Worm (Caenorhabditis elegans) whole organism, young adult: Measurements from ENCODE around the gene eelo-2.

Experiments used
- B0035.1 ChIP-seq: sonication (generic microtip); optimal IDR thresholded peaks from 2 replicates; lab custom pipeline; 2016; ENCODE audit warnings: missing genetic modification characterization, mild to moderate bottlenecking, missing compliant biosample characterization, missing genotype, missing genetic modification reagents
- D2030.7 ChIP-seq: fragments of 200-800 bp; sonication (Bioruptor generic); IDR thresholded peaks from 2 replicates; pipeline ENCODE4 v1.3.6; 2022; ENCODE audit warnings: missing genetic modification reagents, missing genetic modification characterization, missing compliant biosample characterization
- F52B5.7 ChIP-seq: sonication (generic microtip); optimal IDR thresholded peaks from 2 replicates; lab custom pipeline; 2016; ENCODE audit warnings: mild to moderate bottlenecking, missing genetic modification characterization, missing compliant biosample characterization
- F57C9.4 ChIP-seq: sonication (generic microtip); optimal IDR thresholded peaks from 2 replicates; lab custom pipeline; 2017; ENCODE audit warnings: mild to moderate bottlenecking, missing genetic modification characterization, missing compliant biosample characterization
- K11D2.4 ChIP-seq: fragments of 200-800 bp; sonication (Bioruptor generic); IDR thresholded peaks from 2 replicates; pipeline ENCODE4 v1.3.6; 2022; ENCODE audit warnings: missing genetic modification reagents, missing genetic modification characterization, missing compliant biosample characterization
- T26A5.8 ChIP-seq: sonication (generic microtip); optimal IDR thresholded peaks from 2 replicates; lab custom pipeline; 2016; ENCODE audit warnings: missing genetic modification characterization, missing compliant biosample characterization
- Y53G8AR.9 ChIP-seq: fragments of 200-800 bp; sonication (Bioruptor generic); conservative IDR thresholded peaks from 2 replicates; pipeline ENCODE4 v1.3.6; 2022; ENCODE audit warnings: missing genetic modification reagents, missing genetic modification characterization, missing compliant biosample characterization
- Y67H2A.10 ChIP-seq: fragments of 200-800 bp; sonication (Bioruptor generic); conservative IDR thresholded peaks from 2 replicates; pipeline ENCODE4 v1.3.6; 2022; ENCODE audit warnings: missing genetic modification reagents, missing genetic modification characterization, missing compliant biosample characterization
- Y95B8A.8 ChIP-seq: fragments of 200-800 bp; sonication (Bioruptor generic); IDR thresholded peaks from 2 replicates; pipeline ENCODE4 v1.3.6; 2022; ENCODE audit warnings: missing genetic modification reagents, missing genetic modification characterization, missing compliant biosample characterization
- akir-1 ChIP-seq: fragments of 200-800 bp; sonication (Bioruptor generic); optimal IDR thresholded peaks from 2 replicates; lab custom pipeline; 2018; ENCODE audit warnings: mild to moderate bottlenecking, missing genetic modification characterization, moderate library complexity, missing compliant biosample characterization
- aptf-3 ChIP-seq: fragments of 200-800 bp; sonication (Bioruptor generic); IDR thresholded peaks from 2 replicates; pipeline ENCODE4 v1.3.6; 2022; ENCODE audit warnings: missing genetic modification characterization, missing compliant biosample characterization
- atf-7 ChIP-seq: sonication (generic microtip); optimal IDR thresholded peaks from 2 replicates; lab custom pipeline; 2017; ENCODE audit warnings: mild to moderate bottlenecking, missing genetic modification characterization, missing compliant biosample characterization
- athp-1 ChIP-seq: sonication (generic microtip); optimal IDR thresholded peaks from 2 replicates; lab custom pipeline; 2017; ENCODE audit warnings: mild to moderate bottlenecking, missing genetic modification characterization, missing compliant biosample characterization
- attf-3 ChIP-seq: fragments of 200-800 bp; sonication (Bioruptor generic); conservative IDR thresholded peaks from 2 replicates; pipeline ENCODE4 v1.3.6; 2022; ENCODE audit warnings: missing genetic modification reagents, missing genetic modification characterization, missing compliant biosample characterization
- attf-5 ChIP-seq: fragments of 200-800 bp; sonication (Bioruptor generic); optimal IDR thresholded peaks from 2 replicates; lab custom pipeline; 2018; ENCODE audit warnings: mild to moderate bottlenecking, missing genetic modification characterization, missing compliant biosample characterization
- bed-2 ChIP-seq: fragments of 200-800 bp; sonication (Bioruptor generic); IDR thresholded peaks from 2 replicates; pipeline ENCODE4 v1.3.6; 2022; ENCODE audit warnings: missing genetic modification reagents, missing genetic modification characterization, missing compliant biosample characterization
- cebp-1 ChIP-seq, 2 experiments: fragments of 200-800 bp in 1 of 2; sonication (Bioruptor generic) in 1 of 2; sonication (generic microtip) in 1 of 2; IDR thresholded peaks in 1 of 2; optimal IDR thresholded peaks in 1 of 2; 2 replicates each; pipeline versions ENCODE4 v1.3.6 to Lab custom; 2017 to 2022; ENCODE audit warnings: missing compliant biosample characterization in 2 of 2, missing genetic modification characterization in 2 of 2, mild to moderate bottlenecking in 1 of 2, missing genetic modification reagents in 1 of 2, moderate library complexity in 1 of 2
- ceh-27 ChIP-seq: fragments of 200-800 bp; sonication (Bioruptor generic); optimal IDR thresholded peaks from 2 replicates; lab custom pipeline; 2018; ENCODE audit warnings: mild to moderate bottlenecking, missing genetic modification characterization, moderate library complexity, missing compliant biosample characterization
- ceh-58 ChIP-seq: fragments of 200-800 bp; sonication (Bioruptor generic); IDR thresholded peaks from 2 replicates; pipeline ENCODE4 v1.3.6; 2022; ENCODE audit warnings: missing genetic modification characterization, missing compliant biosample characterization
- ceh-91 ChIP-seq: fragments of 200-800 bp; sonication (Bioruptor generic); IDR thresholded peaks from 2 replicates; pipeline ENCODE4 v1.3.6; 2022; ENCODE audit warnings: missing genetic modification reagents, missing genetic modification characterization, missing compliant biosample characterization
- efl-1 ChIP-seq: fragments of 150-350 bp; optimal IDR thresholded peaks from 2 replicates; lab custom pipeline; 2014; ENCODE audit warnings: missing biosample characterization, missing genetic modification reagents, missing genetic modification characterization
- egl-44 ChIP-seq: fragments of 200-800 bp; sonication (Bioruptor generic); IDR thresholded peaks from 2 replicates; pipeline ENCODE4 v1.3.6; 2022; ENCODE audit warnings: missing genetic modification reagents, missing genetic modification characterization, missing compliant biosample characterization
- ekl-4 ChIP-seq: fragments of 200-800 bp; sonication (Bioruptor generic); IDR thresholded peaks from 2 replicates; pipeline ENCODE4 v1.3.6; 2022; ENCODE audit warnings: missing genetic modification reagents, missing genetic modification characterization, missing compliant biosample characterization
- ets-4 ChIP-seq: fragments of 200-800 bp; sonication (Bioruptor generic); optimal IDR thresholded peaks from 2 replicates; lab custom pipeline; 2018; ENCODE audit warnings: mild to moderate bottlenecking, missing genetic modification characterization, missing compliant biosample characterization
- gei-17 ChIP-seq: fragments of 200-800 bp; sonication (Bioruptor generic); optimal IDR thresholded peaks from 2 replicates; lab custom pipeline; 2018; ENCODE audit warnings: mild to moderate bottlenecking, missing genetic modification characterization, missing compliant biosample characterization
- hlh-12 ChIP-seq: sonication (generic microtip); optimal IDR thresholded peaks from 2 replicates; lab custom pipeline; 2016; ENCODE audit warnings: missing genetic modification characterization, missing compliant biosample characterization
- hmg-1.2 ChIP-seq: fragments of 200-800 bp; sonication (Bioruptor generic); IDR thresholded peaks from 2 replicates; pipeline ENCODE4 v1.3.6; 2022; ENCODE audit warnings: missing genetic modification reagents, missing genetic modification characterization, missing compliant biosample characterization
- lag-1 ChIP-seq: fragments of 200-800 bp; sonication (Bioruptor generic); IDR thresholded peaks from 2 replicates; pipeline ENCODE4 v1.3.6; 2022; ENCODE audit warnings: missing genetic modification reagents, missing genetic modification characterization, missing compliant biosample characterization
- lin-26 ChIP-seq: fragments of 200-800 bp; sonication (Bioruptor generic); IDR thresholded peaks from 2 replicates; pipeline ENCODE4 v1.3.6; 2022; ENCODE audit warnings: missing genetic modification reagents, missing genetic modification characterization, missing compliant biosample characterization
- madf-10 ChIP-seq: sonication (generic microtip); optimal IDR thresholded peaks from 2 replicates; lab custom pipeline; 2016; ENCODE audit warnings: mild to moderate bottlenecking, missing genetic modification characterization, missing compliant biosample characterization
- madf-3 ChIP-seq: fragments of 200-800 bp; sonication (Bioruptor generic); IDR thresholded peaks from 2 replicates; pipeline ENCODE4 v1.3.6; 2022; ENCODE audit warnings: missing genetic modification reagents, missing genetic modification characterization, missing compliant biosample characterization
- madf-6 ChIP-seq: fragments of 200-800 bp; sonication (Bioruptor generic); IDR thresholded peaks from 2 replicates; pipeline ENCODE4 v1.3.6; 2022; ENCODE audit warnings: missing genetic modification reagents, missing genetic modification characterization, missing compliant biosample characterization
- madf-8 ChIP-seq: fragments of 200-800 bp; sonication (Bioruptor generic); conservative IDR thresholded peaks from 2 replicates; pipeline ENCODE4 v1.3.6; 2022; ENCODE audit warnings: missing genetic modification reagents, missing genetic modification characterization, missing compliant biosample characterization
- nfya-1 ChIP-seq: sonication (generic microtip); optimal IDR thresholded peaks from 2 replicates; lab custom pipeline; 2017; ENCODE audit warnings: antibody characterized with exemption, missing compliant biosample characterization, missing genetic modification characterization, borderline replicate concordance; ENCODE audit not compliant: insufficient read depth
- nhr-80 ChIP-seq: sonication (generic microtip); optimal IDR thresholded peaks from 2 replicates; lab custom pipeline; 2016; ENCODE audit warnings: missing genetic modification characterization, missing compliant biosample characterization
- pbrm-1 ChIP-seq: fragments of 200-800 bp; sonication (Bioruptor generic); IDR thresholded peaks from 2 replicates; pipeline ENCODE4 v1.3.6; 2022; ENCODE audit warnings: missing genetic modification reagents, missing genetic modification characterization, missing compliant biosample characterization
- rcor-1 ChIP-seq: fragments of 200-800 bp; sonication (Bioruptor generic); IDR thresholded peaks from 2 replicates; pipeline ENCODE4 v1.3.6; 2022; ENCODE audit warnings: missing genetic modification reagents, missing genetic modification characterization, missing compliant biosample characterization
- rec-8 ChIP-seq, 2 experiments: sonication (generic microtip); optimal IDR thresholded peaks; 2 replicates each; lab custom pipeline; 2016; ENCODE audit warnings: mild to moderate bottlenecking in 2 of 2, missing genetic modification characterization in 2 of 2, missing genetic modification reagents in 2 of 2, missing genotype in 2 of 2, missing biosample characterization in 1 of 2, missing compliant biosample characterization in 1 of 2, moderate library complexity in 1 of 2
- sdz-38 ChIP-seq: sonication (generic microtip); optimal IDR thresholded peaks from 2 replicates; lab custom pipeline; 2016; ENCODE audit warnings: missing genotype, missing genetic modification characterization, missing compliant biosample characterization
- sea-2 ChIP-seq: fragments of 200-800 bp; sonication (Bioruptor generic); IDR thresholded peaks from 2 replicates; pipeline ENCODE4 v1.3.6; 2022; ENCODE audit warnings: missing genetic modification characterization, missing compliant biosample characterization
- snpc-1.1 ChIP-seq: sonication (generic microtip); optimal IDR thresholded peaks from 2 replicates; lab custom pipeline; 2017; ENCODE audit warnings: missing genetic modification characterization, mild to moderate bottlenecking, missing compliant biosample characterization, antibody characterized with exemption, moderate library complexity, missing genotype, missing genetic modification reagents; ENCODE audit not compliant: insufficient read depth
- somi-1 ChIP-seq: fragments of 200-800 bp; sonication (Bioruptor generic); optimal IDR thresholded peaks from 2 replicates; lab custom pipeline; 2018; ENCODE audit warnings: mild to moderate bottlenecking, missing genetic modification characterization, missing compliant biosample characterization
- sptf-2 ChIP-seq: fragments of 200-800 bp; sonication (Bioruptor generic); optimal IDR thresholded peaks from 2 replicates; lab custom pipeline; 2018; ENCODE audit warnings: mild to moderate bottlenecking, missing genetic modification characterization, missing compliant biosample characterization
- tbp1 ChIP-seq: fragments of 200-800 bp; sonication (Bioruptor generic); optimal IDR thresholded peaks from 2 replicates; lab custom pipeline; 2018; ENCODE audit warnings: mild to moderate bottlenecking, missing genetic modification characterization, missing compliant biosample characterization
- unc-62 ChIP-seq: fragments of 150-350 bp; optimal IDR thresholded peaks from 2 replicates; lab custom pipeline; 2014; ENCODE audit warnings: missing biosample characterization, missing genetic modification reagents, missing genetic modification characterization
- zfh-2 ChIP-seq: fragments of 200-800 bp; sonication (Bioruptor generic); conservative IDR thresholded peaks from 2 replicates; pipeline ENCODE4 v1.3.6; 2022; ENCODE audit warnings: missing genetic modification reagents, missing genetic modification characterization, missing compliant biosample characterization

eelo-2 gene

ce11 chrIV:17278363-17278762, 28.4 kb downstream of the eelo-2 start (continued):
- TF ChIP-seq gei-17 (peak; percentile 88), T26A5.8 (tag; lab: Kevin White, UChicago) (peak; percentile 5), egl-44 (GFP tag; lab: Robert Waterston, UW) (peak; percentile 61; the same call in 1 of the 2 replicates), aptf-3 (peak; percentile 24; the same call in 1 of the 2 replicates), K11D2.4 (peak; percentile 96), ceh-27 (peak; percentile 96), F52B5.7 (tag; lab: Kevin White, UChicago) (peak; percentile 93), lag-1 (GFP tag; lab: Robert Waterston, UW) (no peak), hmg-1.2 (GFP tag; lab: Robert Waterston, UW) (peak; percentile 91), Y67H2A.10 (GFP tag; lab: Robert Waterston, UW) (peak; percentile 97), nhr-80 (peak; percentile 49), tbp1 (peak; percentile 80), rcor-1 (GFP tag; lab: Robert Waterston, UW) (peak; percentile 91), hlh-12 (no peak), ekl-4 (GFP tag; lab: Robert Waterston, UW) (peak; percentile 97), zfh-2 (0 out of 2 replicates have a peak, but pooled peaks have one; percentile 31), madf-10 (tag; lab: Kevin White, UChicago) (peak; percentile 91), athp-1 (peak; percentile 96), Y53G8AR.9 (peak; percentile 97), D2030.7 (GFP tag; lab: Robert Waterston, UW) (peak; percentile 99), Y95B8A.8 (GFP tag; lab: Robert Waterston, UW) (peak; percentile 94), pbrm-1 (GFP tag; lab: Robert Waterston, UW) (peak; percentile 98), rec-8 (tag; optimal IDR thresholded peaks at IDR 0.05; lab: Kevin White, UChicago) (no peak), nfya-1 (tag; lab: Kevin White, UChicago) (no peak), sea-2 (GFP tag; lab: Robert Waterston, UW) (peak; percentile 73; the same call in 1 of the 2 replicates), attf-5 (GFP tag; lab: Kevin White, UChicago) (peak; percentile 91), B0035.1 (tag; lab: Kevin White, UChicago) (peak; percentile 91), unc-62 (no peak), somi-1 (GFP tag; lab: Kevin White, UChicago) (peak; percentile 98), atf-7 (tag; lab: Kevin White, UChicago) (peak; percentile 96)

ce11 chrIV:17278861-17279591, 29.1 kb downstream of the eelo-2 start, which contains the start of gene hsp-1:
Gene hsp-1 (plus strand): TSS chrIV:17278959.
- TF ChIP-seq hlh-12 (no peak), ceh-58 (GFP tag; lab: Robert Waterston, UW) (no peak), athp-1 (no peak), bed-2 (no peak), ceh-91 (GFP tag; lab: Robert Waterston, UW) (no peak), sdz-38 (tag; lab: Kevin White, UChicago) (no peak), nfya-1 (tag; lab: Kevin White, UChicago) (no peak), sptf-2 (GFP tag; lab: Kevin White, UChicago) (no peak), lag-1 (GFP tag; lab: Robert Waterston, UW) (no peak), unc-62 (no peak), attf-3 (GFP tag; lab: Robert Waterston, UW) (no peak), Y67H2A.10 (GFP tag; lab: Robert Waterston, UW) (no peak), madf-6 (GFP tag; lab: Robert Waterston, UW) (peak; percentile 25; the same call in 1 of the 2 replicates), efl-1 (GFP tag; lab: Kevin White, UChicago) (no peak), ceh-27 (peak; percentile 40), madf-8 (GFP tag; lab: Robert Waterston, UW) (no peak), ets-4 (GFP tag; lab: Kevin White, UChicago) (no peak), snpc-1.1 (tag; lab: Kevin White, UChicago) (no peak), madf-3 (GFP tag; lab: Robert Waterston, UW) (no peak), F57C9.4 (tag; lab: Kevin White, UChicago) (no peak), cebp-1 (GFP tag; IDR thresholded peaks at IDR 0.05; lab: Robert Waterston, UW) (no peak), cebp-1 (tag; optimal IDR thresholded peaks at IDR 0.05; lab: Kevin White, UChicago) (peak; percentile 14), akir-1 (no peak), lin-26 (GFP tag; lab: Robert Waterston, UW) (no peak; the same call in 1 of the 2 replicates)
